Worm (Caenorhabditis elegans) whole organism, midembryonic: ENCODE data around the gene dhhc-6.

Experiments
- T22C8.4 ChIP-seq: fragments of 200-800 bp; sonication (Bioruptor generic); IDR thresholded peaks from 2 replicates; pipeline ENCODE4 v1.3.6; 2022; ENCODE audit warnings: missing genetic modification characterization, missing compliant biosample characterization
- cog-1 ChIP-seq: sonication (generic microtip); optimal IDR thresholded peaks from 2 replicates; lab custom pipeline; 2016; ENCODE audit warnings: missing genetic modification characterization, missing compliant biosample characterization
- flt-1 ChIP-seq: fragments of 200-800 bp; sonication (Bioruptor generic); IDR thresholded peaks from 2 replicates; pipeline ENCODE4 v1.3.6; 2022; ENCODE audit warnings: missing genetic modification characterization, missing compliant biosample characterization
- klf-2 ChIP-seq: fragments of 200-800 bp; sonication (Bioruptor generic); conservative IDR thresholded peaks from 2 replicates; pipeline ENCODE4 v1.3.6; 2022; ENCODE audit warnings: missing genetic modification reagents, missing genetic modification characterization, missing compliant biosample characterization
- med-1 ChIP-seq: sonication (generic microtip); optimal IDR thresholded peaks from 2 replicates; lab custom pipeline; 2017; ENCODE audit warnings: missing genetic modification characterization, mild to moderate bottlenecking, missing compliant biosample characterization, antibody characterized with exemption, missing genetic modification reagents; ENCODE audit not compliant: insufficient read depth
- ref-1 ChIP-seq: fragments of 200-800 bp; sonication (Bioruptor generic); conservative IDR thresholded peaks from 2 replicates; pipeline ENCODE4 v1.3.6; 2022; ENCODE audit warnings: missing genetic modification reagents, missing genetic modification characterization, missing compliant biosample characterization
- tab-1 ChIP-seq: fragments of 200-800 bp; sonication (Bioruptor generic); IDR thresholded peaks from 2 replicates; pipeline ENCODE4 v1.3.6; 2022; ENCODE audit warnings: missing genetic modification characterization, missing compliant biosample characterization
- ztf-23 ChIP-seq: fragments of 200-800 bp; sonication (Bioruptor generic); IDR thresholded peaks from 2 replicates; pipeline ENCODE4 v1.3.6; 2022; ENCODE audit warnings: missing genetic modification reagents, missing genetic modification characterization, missing compliant biosample characterization

DNA sequence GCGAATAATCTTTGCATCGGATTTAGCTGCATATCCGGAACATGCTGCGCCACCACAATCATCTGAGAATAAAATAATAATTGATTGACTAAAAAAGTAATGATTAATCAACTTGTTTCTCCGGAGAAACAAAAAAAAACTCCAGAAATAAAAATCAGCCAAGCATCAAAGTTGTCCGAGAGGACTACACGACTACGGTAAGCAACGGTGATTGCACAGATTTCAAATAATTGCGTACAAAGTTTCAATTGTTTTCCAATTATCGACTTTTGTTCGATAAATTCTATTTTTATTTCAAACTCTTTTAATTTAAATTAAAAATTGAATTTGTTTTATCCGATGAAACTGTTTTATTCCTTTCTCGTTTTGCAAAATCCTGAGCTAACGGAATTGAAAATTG is 31.4 kb upstream of the dhhc-6 start, which contains the start of gene cpsf-4:
- no peak for TF ChIP-seq tab-1 (GFP tag; lab: Robert Waterston, UW)
- no peak for TF ChIP-seq cog-1 (tag; lab: Kevin White, UChicago)
- no peak for TF ChIP-seq ref-1 (GFP tag; lab: Robert Waterston, UW)
- no peak for TF ChIP-seq T22C8.4
- no peak for TF ChIP-seq ztf-23 (GFP tag; lab: Robert Waterston, UW)
- no peak for TF ChIP-seq flt-1 (GFP tag; lab: Robert Waterston, UW)
- TF ChIP-seq klf-2 (GFP tag; lab: Robert Waterston, UW), result no peak
- no peak for TF ChIP-seq med-1 (GFP tag; lab: Kevin White, UChicago)
